Worm (Caenorhabditis elegans) whole organism, L2 larva: ENCODE results near the gene F21C10.13.

Experiments used
- Y55F3AM.14 ChIP-seq: fragments of 200-800 bp; sonication (Bioruptor generic); optimal IDR thresholded peaks from 2 replicates; lab custom pipeline; 2018; ENCODE audit warnings: mild to moderate bottlenecking, missing genetic modification characterization, missing compliant biosample characterization
- egl-27 ChIP-seq: sonication (generic microtip); optimal IDR thresholded peaks from 3 replicates; lab custom pipeline; 2017; ENCODE audit warnings: missing biosample characterization, missing genetic modification reagents, missing genetic modification characterization
- lin-39 ChIP-seq: fragments of 150-350 bp; optimal IDR thresholded peaks from 2 replicates; lab custom pipeline; 2014; ENCODE audit warnings: missing biosample characterization, missing genetic modification reagents, missing genetic modification characterization
- nhr-25 ChIP-seq: fragments of 150-350 bp; sonication (generic microtip); optimal IDR thresholded peaks from 3 replicates; lab custom pipeline; 2014; ENCODE audit warnings: missing biosample characterization, missing genetic modification characterization
- snpc-4 ChIP-seq: fragments of 150-350 bp; optimal IDR thresholded peaks from 2 replicates; lab custom pipeline; 2014; ENCODE audit warnings: missing biosample characterization, missing genetic modification characterization

- no peak for TF ChIP-seq egl-27 (tag; lab: Kevin White, UChicago)
- no peak for TF ChIP-seq snpc-4 (tag; lab: Kevin White, UChicago)
- TF ChIP-seq lin-39 (tag; lab: Kevin White, UChicago): no peak
- no peak for TF ChIP-seq nhr-25 (tag; lab: Kevin White, UChicago)
- TF ChIP-seq Y55F3AM.14 (GFP tag; lab: Kevin White, UChicago): no peak
These were observed 11.8 kb downstream of the F21C10.13 start, which contains the start of gene B0222.1 for ce11 chrV:9133950-9134349.
